Fruit fly (Drosophila melanogaster) whole organism, embryonic: ENCODE measurements around the gene Tango5.
A peak's percentile ranks its signal among the peaks of the same experiment; 100 is the strongest.

ENCODE experiments used
- Abd-B ChIP-seq: fragments of 200-800 bp; sonication (Bioruptor generic); optimal IDR thresholded peaks from 2 replicates; lab custom pipeline; 2018; ENCODE audit warnings: missing biosample characterization, mild to moderate bottlenecking, missing genetic modification characterization, moderate library complexity
- Aef1 ChIP-seq: fragments of 200-800 bp; sonication (Bioruptor generic); IDR thresholded peaks from 3 replicates; pipeline ENCODE4 v1.3.6; 2022; ENCODE audit warnings: missing biosample characterization, missing genetic modification characterization
- CG10274 ChIP-seq: fragments of 200-800 bp; sonication (Bioruptor generic); optimal IDR thresholded peaks from 3 replicates; lab custom pipeline; 2017; ENCODE audit warnings: missing biosample characterization, mild to moderate bottlenecking, missing genetic modification characterization
- CG10431 ChIP-seq: fragments of 200-800 bp; sonication (Bioruptor generic); optimal IDR thresholded peaks from 3 replicates; lab custom pipeline; 2018; ENCODE audit warnings: missing biosample characterization, mild to moderate bottlenecking, missing genetic modification characterization
- CG10543 ChIP-seq: fragments of 200-800 bp; sonication (Bioruptor generic); optimal IDR thresholded peaks from 3 replicates; lab custom pipeline; 2017; ENCODE audit warnings: missing biosample characterization, mild to moderate bottlenecking, missing genetic modification characterization, moderate library complexity
- CG11247 ChIP-seq: fragments of 200-800 bp; sonication (Bioruptor generic); IDR thresholded peaks from 2 replicates; pipeline ENCODE4 v1.3.6; 2022; ENCODE audit warnings: missing biosample characterization, missing genetic modification characterization
- CG12071 ChIP-seq: fragments of 200-800 bp; sonication (Bioruptor generic); optimal IDR thresholded peaks from 3 replicates; lab custom pipeline; 2018; ENCODE audit warnings: missing biosample characterization, mild to moderate bottlenecking, missing genetic modification characterization
- CG13424 ChIP-seq: fragments of 200-800 bp; sonication (Bioruptor generic); optimal IDR thresholded peaks from 2 replicates; lab custom pipeline; 2019; ENCODE audit warnings: missing biosample characterization, mild to moderate bottlenecking, missing genetic modification characterization, moderate library complexity
- CG13894 ChIP-seq: fragments of 200-800 bp; sonication (Bioruptor generic); optimal IDR thresholded peaks from 3 replicates; lab custom pipeline; 2018; ENCODE audit warnings: missing biosample characterization, mild to moderate bottlenecking, missing genetic modification characterization, moderate library complexity
- CG14710 ChIP-seq: fragments of 200-800 bp; sonication (Bioruptor generic); optimal IDR thresholded peaks from 3 replicates; lab custom pipeline; 2019; ENCODE audit warnings: missing biosample characterization, mild to moderate bottlenecking, missing genetic modification characterization, moderate library complexity
- CG15479 ChIP-seq: fragments of 200-800 bp; sonication (Bioruptor generic); optimal IDR thresholded peaks from 3 replicates; lab custom pipeline; 2019; ENCODE audit warnings: missing biosample characterization, mild to moderate bottlenecking, missing genetic modification characterization, moderate library complexity
- CG18599 ChIP-seq: fragments of 200-800 bp; sonication (Bioruptor generic); optimal IDR thresholded peaks from 3 replicates; lab custom pipeline; 2017; ENCODE audit warnings: missing biosample characterization, missing genetic modification characterization, mild to moderate bottlenecking, moderate library complexity, missing genetic modification reagents
- CG2199 ChIP-seq: fragments of 200-800 bp; sonication (Bioruptor generic); IDR thresholded peaks from 3 replicates; pipeline ENCODE4 v1.3.6; 2022; ENCODE audit warnings: missing biosample characterization, missing genetic modification characterization
- CG30403 ChIP-seq: fragments of 200-800 bp; sonication (Bioruptor generic); optimal IDR thresholded peaks from 3 replicates; lab custom pipeline; 2016; ENCODE audit warnings: missing biosample characterization, missing genetic modification characterization
- CG4707 ChIP-seq: fragments of 200-800 bp; sonication (Bioruptor generic); optimal IDR thresholded peaks from 2 replicates; lab custom pipeline; 2018; ENCODE audit warnings: missing biosample characterization, mild to moderate bottlenecking, missing genetic modification characterization, moderate library complexity
- CG6683 ChIP-seq: fragments of 200-800 bp; sonication (Bioruptor generic); optimal IDR thresholded peaks from 2 replicates; lab custom pipeline; 2017; ENCODE audit warnings: missing biosample characterization, mild to moderate bottlenecking, missing genetic modification characterization, missing genetic modification reagents
- CG6791 ChIP-seq: fragments of 200-800 bp; sonication (Bioruptor generic); IDR thresholded peaks from 3 replicates; pipeline ENCODE4 v1.3.6; 2022; ENCODE audit warnings: missing biosample characterization, missing genetic modification characterization; ENCODE audit not compliant: partially characterized antibody
- CG6813 ChIP-seq: fragments of 200-800 bp; sonication (Bioruptor generic); optimal IDR thresholded peaks from 2 replicates; lab custom pipeline; 2017; ENCODE audit warnings: missing biosample characterization, missing genetic modification characterization, mild to moderate bottlenecking, moderate library complexity, missing genetic modification reagents
- CG7786 ChIP-seq: fragments of 200-800 bp; sonication (Bioruptor generic); optimal IDR thresholded peaks from 2 replicates; lab custom pipeline; 2016; ENCODE audit warnings: missing biosample characterization, missing genetic modification characterization
- CG8924 ChIP-seq: fragments of 200-800 bp; optimal IDR thresholded peaks from 3 replicates; lab custom pipeline; 2019; ENCODE audit warnings: missing biosample characterization, mild to moderate bottlenecking, missing genetic modification characterization, moderate library complexity
- CG9876 ChIP-seq: fragments of 200-800 bp; sonication (Bioruptor generic); optimal IDR thresholded peaks from 2 replicates; lab custom pipeline; 2016; ENCODE audit warnings: missing biosample characterization, missing genetic modification characterization
- D19A ChIP-seq: fragments of 200-800 bp; optimal IDR thresholded peaks from 3 replicates; lab custom pipeline; 2019; ENCODE audit warnings: missing biosample characterization, mild to moderate bottlenecking, missing genetic modification characterization, moderate library complexity
- Dbx ChIP-seq: fragments of 200-800 bp; sonication (Bioruptor generic); IDR thresholded peaks from 3 replicates; pipeline ENCODE4 v1.3.6; 2022; ENCODE audit warnings: missing biosample characterization, missing genetic modification characterization
- Dip3 ChIP-seq: fragments of 200-800 bp; sonication (Bioruptor generic); optimal IDR thresholded peaks from 3 replicates; lab custom pipeline; 2016; ENCODE audit warnings: missing biosample characterization, missing genetic modification characterization
- HmgD ChIP-seq: fragments of 200-800 bp; sonication (Bioruptor generic); optimal IDR thresholded peaks from 3 replicates; lab custom pipeline; 2016; ENCODE audit warnings: missing biosample characterization, missing genetic modification characterization
- Mad ChIP-seq: fragments of 200-800 bp; sonication (Bioruptor generic); optimal IDR thresholded peaks from 2 replicates; lab custom pipeline; 2016; ENCODE audit warnings: missing biosample characterization, missing genetic modification characterization
- NC2α ChIP-seq: fragments of 200-800 bp; sonication (Bioruptor generic); optimal IDR thresholded peaks from 2 replicates; lab custom pipeline; 2016; ENCODE audit warnings: missing biosample characterization, missing genetic modification characterization
- Rx ChIP-seq: fragments of 200-800 bp; sonication (Bioruptor generic); IDR thresholded peaks from 2 replicates; pipeline ENCODE4 v1.3.6; 2022; ENCODE audit warnings: missing biosample characterization, missing genetic modification characterization
- Scr ChIP-seq: fragments of 200-800 bp; sonication (Bioruptor generic); IDR thresholded peaks from 2 replicates; pipeline ENCODE4 v1.3.6; 2022; ENCODE audit warnings: missing biosample characterization, missing genetic modification characterization; ENCODE audit not compliant: partially characterized antibody
- bigmax ChIP-seq: fragments of 200-800 bp; sonication (Bioruptor generic); optimal IDR thresholded peaks from 2 replicates; lab custom pipeline; 2018; ENCODE audit warnings: missing biosample characterization, mild to moderate bottlenecking, missing genetic modification characterization
- cad ChIP-seq: fragments of >200 bp; optimal IDR thresholded peaks from 2 replicates; lab custom pipeline; 2017; ENCODE audit warnings: missing biosample characterization, missing genetic modification characterization
- caup ChIP-seq: fragments of 200-800 bp; sonication (Bioruptor generic); optimal IDR thresholded peaks from 3 replicates; lab custom pipeline; 2017; ENCODE audit warnings: missing biosample characterization, mild to moderate bottlenecking, missing genetic modification characterization, moderate library complexity; ENCODE audit not compliant: severe bottlenecking
- chm ChIP-seq: fragments of 200-800 bp; sonication (Bioruptor generic); IDR thresholded peaks from 2 replicates; pipeline ENCODE4 v1.3.6; 2022; ENCODE audit warnings: missing biosample characterization, missing genetic modification characterization
- croc ChIP-seq: fragments of 200-800 bp; sonication (Bioruptor generic); conservative IDR thresholded peaks from 3 replicates; pipeline ENCODE4 v1.3.6; 2022; ENCODE audit warnings: missing biosample characterization, missing genetic modification characterization
- dan ChIP-seq: fragments of 200-800 bp; sonication (Bioruptor generic); IDR thresholded peaks from 2 replicates; pipeline ENCODE4 v1.3.6; 2022; ENCODE audit warnings: missing biosample characterization, missing genetic modification characterization
- fd64A ChIP-seq: fragments of 200-800 bp; sonication (Bioruptor generic); optimal IDR thresholded peaks from 3 replicates; lab custom pipeline; 2018; ENCODE audit warnings: missing biosample characterization, mild to moderate bottlenecking, missing genetic modification characterization
- fd96Cb ChIP-seq: fragments of 200-800 bp; sonication (Bioruptor generic); optimal IDR thresholded peaks from 2 replicates; lab custom pipeline; 2018; ENCODE audit warnings: missing biosample characterization, mild to moderate bottlenecking, missing genetic modification characterization, moderate library complexity
- gcm2 ChIP-seq: fragments of 200-800 bp; sonication (Bioruptor generic); optimal IDR thresholded peaks from 2 replicates; lab custom pipeline; 2016; ENCODE audit warnings: missing biosample characterization, missing genetic modification characterization
- gro ChIP-seq: fragments of 200-800 bp; sonication (Bioruptor generic); optimal IDR thresholded peaks from 2 replicates; lab custom pipeline; 2016; ENCODE audit warnings: missing biosample characterization, missing genetic modification characterization
- ind ChIP-seq: fragments of 200-800 bp; sonication (Bioruptor generic); optimal IDR thresholded peaks from 3 replicates; lab custom pipeline; 2016; ENCODE audit warnings: missing biosample characterization, missing genetic modification characterization
- kah ChIP-seq: fragments of 200-800 bp; sonication (Bioruptor generic); optimal IDR thresholded peaks from 2 replicates; lab custom pipeline; 2018; ENCODE audit warnings: missing biosample characterization, mild to moderate bottlenecking, missing genetic modification characterization
- maf-S ChIP-seq: fragments of 200-800 bp; sonication (Bioruptor generic); optimal IDR thresholded peaks from 2 replicates; lab custom pipeline; 2016; ENCODE audit warnings: missing biosample characterization, missing genetic modification characterization
- org-1 ChIP-seq: fragments of 200-800 bp; sonication (Bioruptor generic); optimal IDR thresholded peaks from 2 replicates; lab custom pipeline; 2017; ENCODE audit warnings: missing biosample characterization, missing genetic modification characterization
- row ChIP-seq: fragments of 200-800 bp; sonication (Bioruptor generic); IDR thresholded peaks from 3 replicates; pipeline ENCODE4 v1.3.6; 2022; ENCODE audit warnings: missing biosample characterization, missing genetic modification characterization
- sens ChIP-seq: fragments of 200-800 bp; sonication (Bioruptor generic); peaks from one replicate; lab custom pipeline; 2016; ENCODE audit warnings: missing biosample characterization, missing genetic modification characterization
- sisA ChIP-seq: fragments of 200-800 bp; sonication (Bioruptor generic); IDR thresholded peaks from 2 replicates; pipeline ENCODE4 v1.3.6; 2022; ENCODE audit warnings: missing biosample characterization, missing genetic modification characterization
- tio ChIP-seq: fragments of 200-800 bp; sonication (Bioruptor generic); optimal IDR thresholded peaks from 2 replicates; lab custom pipeline; 2017; ENCODE audit warnings: missing biosample characterization, missing genetic modification characterization, inconsistent platforms
- ttk ChIP-seq: fragments of 200-800 bp; sonication (Bioruptor generic); IDR thresholded peaks from 2 replicates; pipeline ENCODE4 v2.1.2; 2022; ENCODE audit warnings: missing biosample characterization, missing genetic modification characterization
- tx ChIP-seq: fragments of 200-800 bp; sonication (Bioruptor generic); optimal IDR thresholded peaks from 2 replicates; lab custom pipeline; 2016; ENCODE audit warnings: missing biosample characterization, missing genetic modification characterization
- vfl ChIP-seq: fragments of 200-800 bp; sonication (Bioruptor generic); optimal IDR thresholded peaks from 2 replicates; lab custom pipeline; 2016; ENCODE audit warnings: missing biosample characterization, missing genetic modification characterization
- zen2 ChIP-seq: fragments of 200-800 bp; sonication (Bioruptor generic); IDR thresholded peaks from 3 replicates; pipeline ENCODE4 v1.3.6; 2022; ENCODE audit warnings: missing biosample characterization, missing genetic modification characterization; ENCODE audit not compliant: partially characterized antibody

Gene Tango5

DNA sequence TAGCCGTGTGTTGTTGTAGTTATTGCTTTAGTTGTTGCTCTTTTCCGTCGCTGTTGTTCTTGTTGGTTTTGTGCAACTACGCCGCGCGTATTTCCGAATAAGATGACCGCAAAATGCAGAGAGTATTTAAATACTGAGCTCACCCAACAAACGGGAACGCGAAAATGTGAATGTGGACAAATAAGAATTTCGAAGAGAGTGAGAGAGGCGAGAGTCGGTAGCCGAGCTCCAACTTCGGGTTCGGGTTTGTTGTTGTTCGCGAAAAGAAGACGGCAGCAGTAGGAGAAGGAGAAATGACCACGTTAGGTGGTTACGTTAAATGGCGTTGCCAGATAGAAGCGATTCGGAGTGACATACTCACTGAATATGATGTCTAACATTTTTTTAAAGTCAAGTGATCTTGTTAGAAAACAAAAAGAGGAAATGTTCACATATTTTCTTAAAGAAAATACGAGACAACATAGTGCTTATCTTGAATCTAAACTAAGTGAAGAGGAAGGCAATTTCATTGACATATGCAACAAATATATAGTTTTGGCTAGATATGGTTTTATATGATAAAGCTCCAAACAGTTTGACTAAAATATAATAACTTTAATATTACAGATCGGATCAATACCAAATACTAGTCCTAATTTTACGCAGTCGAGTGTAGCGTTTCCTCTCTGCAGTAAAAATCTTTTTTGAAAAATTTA lies 42.7 kb upstream of the Tango5 start (continued):
- no peak for TF ChIP-seq tio (GFP tag; lab: Kevin White, UChicago)
- TF ChIP-seq row (GFP tag; lab: Robert Waterston, UW): peak; percentile 42; the same call in 1 of the 3 replicates
- no peak for TF ChIP-seq CG4707 (GFP tag; lab: Kevin White, UChicago)
- no peak for TF ChIP-seq Rx (GFP tag; lab: Robert Waterston, UW)
- peak; percentile 19 for TF ChIP-seq CG15479 (GFP tag; lab: Kevin White, UChicago)
- 0 out of 2 replicates have a peak, but pooled peaks have one; percentile 10 for TF ChIP-seq Scr (GFP tag; lab: Robert Waterston, UW)
- TF ChIP-seq vfl (GFP tag; lab: Kevin White, UChicago): no peak
- no peak for TF ChIP-seq CG7786 (GFP tag; lab: Kevin White, UChicago)
- no peak for TF ChIP-seq HmgD (GFP tag; lab: Kevin White, UChicago)
- no peak for TF ChIP-seq Aef1 (GFP tag; lab: Robert Waterston, UW)
- TF ChIP-seq dan (GFP tag; lab: Robert Waterston, UW): no peak
- no peak for TF ChIP-seq gcm2 (GFP tag; lab: Kevin White, UChicago)
- no peak for TF ChIP-seq CG30403 (GFP tag; lab: Kevin White, UChicago)
- TF ChIP-seq Abd-B: no peak
- no peak for TF ChIP-seq CG8924 (tag; lab: Kevin White, UChicago)
- no peak for TF ChIP-seq CG10431 (GFP tag; lab: Kevin White, UChicago)
- TF ChIP-seq sens (GFP tag; lab: Kevin White, UChicago): peak; percentile 51
- TF ChIP-seq croc (GFP tag; lab: Robert Waterston, UW): no peak
- no peak for TF ChIP-seq Dip3 (GFP tag; lab: Kevin White, UChicago)
- no peak for TF ChIP-seq ind (GFP tag; lab: Kevin White, UChicago)
- TF ChIP-seq gro (GFP tag; lab: Kevin White, UChicago): no peak
- TF ChIP-seq tx (GFP tag; lab: Kevin White, UChicago): no peak
- TF ChIP-seq sisA (GFP tag; lab: Robert Waterston, UW): no peak
- TF ChIP-seq Dbx (GFP tag; lab: Robert Waterston, UW): no peak
- TF ChIP-seq CG18599 (GFP tag; lab: Kevin White, UChicago): peak; percentile 33
- no peak for TF ChIP-seq chm (GFP tag; lab: Robert Waterston, UW)
- no peak for TF ChIP-seq CG6791 (GFP tag; lab: Robert Waterston, UW)
- no peak for TF ChIP-seq CG12071 (GFP tag; lab: Kevin White, UChicago)
- TF ChIP-seq NC2α: no peak
- TF ChIP-seq cad (GFP tag; lab: Kevin White, UChicago): no peak
- no peak for TF ChIP-seq CG9876 (GFP tag; lab: Kevin White, UChicago)
- no peak for TF ChIP-seq CG10274 (GFP tag; lab: Kevin White, UChicago)
- no peak for TF ChIP-seq zen2 (GFP tag; lab: Robert Waterston, UW)
- TF ChIP-seq CG13424 (tag; lab: Kevin White, UChicago): peak; percentile 16
- no peak for TF ChIP-seq CG6813
- no peak for TF ChIP-seq CG14710 (tag; lab: Kevin White, UChicago)
- no peak for TF ChIP-seq CG11247 (GFP tag; lab: Robert Waterston, UW)
- no peak for TF ChIP-seq maf-S (GFP tag; lab: Kevin White, UChicago)
- TF ChIP-seq caup (GFP tag; lab: Kevin White, UChicago): no peak
- no peak for TF ChIP-seq ttk (GFP tag; lab: Robert Waterston, UW)
- TF ChIP-seq kah: no peak
- no peak for TF ChIP-seq org-1 (GFP tag; lab: Kevin White, UChicago)
- TF ChIP-seq bigmax (GFP tag; lab: Kevin White, UChicago): no peak
- no peak for TF ChIP-seq CG13894 (tag; lab: Kevin White, UChicago)
- no peak for TF ChIP-seq fd96Cb
- TF ChIP-seq CG2199 (GFP tag; lab: Robert Waterston, UW): no peak
- TF ChIP-seq fd64A (GFP tag; lab: Kevin White, UChicago): no peak
- no peak for TF ChIP-seq CG10543 (GFP tag; lab: Kevin White, UChicago)
- TF ChIP-seq D19A: no peak
- TF ChIP-seq CG6683: no peak
- no peak for TF ChIP-seq Mad
